Worm (Caenorhabditis elegans) whole organism, L3 larva: Measurements from ENCODE around the gene btb-4.

Experiments used
- fkh-2 ChIP-seq: fragments of 150-350 bp; optimal IDR thresholded peaks from 2 replicates; lab custom pipeline; 2014; ENCODE audit warnings: missing biosample characterization, missing genetic modification reagents, missing genetic modification characterization
- jun-1 ChIP-seq: fragments of 150-350 bp; optimal IDR thresholded peaks from 2 replicates; lab custom pipeline; 2014; ENCODE audit warnings: missing biosample characterization, missing genetic modification reagents, missing genetic modification characterization
- nhr-25 ChIP-seq: sonication (generic microtip); optimal IDR thresholded peaks from 2 replicates; lab custom pipeline; 2017; ENCODE audit warnings: missing biosample characterization, missing genetic modification characterization
- nhr-76 ChIP-seq: fragments of 150-350 bp; sonication (generic microtip); optimal IDR thresholded peaks from 5 replicates; lab custom pipeline; 2014; ENCODE audit warnings: missing biosample characterization, missing genetic modification characterization
- nhr-77 ChIP-seq: fragments of 150-350 bp; optimal IDR thresholded peaks from 2 replicates; lab custom pipeline; 2014; ENCODE audit warnings: missing biosample characterization, missing genetic modification characterization
- skn-1 ChIP-seq: fragments of 150-350 bp; optimal IDR thresholded peaks from 2 replicates; lab custom pipeline; 2014; ENCODE audit warnings: missing biosample characterization, missing genetic modification characterization
- zag-1 ChIP-seq: fragments of 150-350 bp; optimal IDR thresholded peaks from 2 replicates; lab custom pipeline; 2014; ENCODE audit warnings: missing biosample characterization, missing genetic modification characterization

ce11 chrII:1995744-1996143, 36.4 kb upstream of the btb-4 start:
- TF ChIP-seq jun-1 (tag; lab: Kevin White, UChicago): peak; percentile 8
- no peak for TF ChIP-seq fkh-2 (tag; lab: Kevin White, UChicago)
- no peak for TF ChIP-seq nhr-77 (tag; lab: Kevin White, UChicago)
- TF ChIP-seq nhr-76 (tag; lab: Kevin White, UChicago): no peak
- TF ChIP-seq nhr-25: no peak
- TF ChIP-seq skn-1 (tag; lab: Kevin White, UChicago): no peak
- TF ChIP-seq zag-1: no peak
